Fruit fly (Drosophila melanogaster) whole organism, prepupa: Measurements from ENCODE around the gene alpha-Est8.

Source experiments
- CG10631 ChIP-seq: fragments of 200-800 bp; sonication (Bioruptor generic); optimal IDR thresholded peaks from 2 replicates; lab custom pipeline; 2016; ENCODE audit warnings: missing biosample characterization, missing genetic modification characterization
- CG11762 ChIP-seq: fragments of 200-800 bp; sonication (Bioruptor generic); optimal IDR thresholded peaks from 3 replicates; lab custom pipeline; 2016; ENCODE audit warnings: missing biosample characterization, missing genetic modification characterization; ENCODE audit not compliant: insufficient read depth
- CG11902 ChIP-seq: fragments of 200-800 bp; sonication (Bioruptor generic); optimal IDR thresholded peaks from 3 replicates; lab custom pipeline; 2016; ENCODE audit warnings: missing biosample characterization, missing genetic modification characterization
- CG15336 ChIP-seq: fragments of 200-800 bp; sonication (Bioruptor generic); IDR thresholded peaks from 2 replicates; pipeline ENCODE4 v1.3.6; 2022; ENCODE audit warnings: missing biosample characterization, missing genetic modification characterization
- CG16779 ChIP-seq: fragments of 200-800 bp; sonication (Bioruptor generic); optimal IDR thresholded peaks from 3 replicates; lab custom pipeline; 2017; ENCODE audit warnings: missing biosample characterization, mild to moderate bottlenecking, missing genetic modification characterization
- CG31627 ChIP-seq: fragments of 200-800 bp; sonication (Bioruptor generic); optimal IDR thresholded peaks from 3 replicates; lab custom pipeline; 2016; ENCODE audit warnings: missing biosample characterization, missing genetic modification characterization
- CG32006 ChIP-seq: fragments of 200-800 bp; sonication (Bioruptor generic); optimal IDR thresholded peaks from 3 replicates; lab custom pipeline; 2017; ENCODE audit warnings: missing biosample characterization, mild to moderate bottlenecking, missing genetic modification characterization
- CG3919 ChIP-seq: fragments of 200-800 bp; sonication (Bioruptor generic); optimal IDR thresholded peaks from 3 replicates; lab custom pipeline; 2016; ENCODE audit warnings: missing biosample characterization, missing genetic modification characterization
- CG4318 ChIP-seq: fragments of 200-800 bp; sonication (Bioruptor generic); optimal IDR thresholded peaks from 3 replicates; lab custom pipeline; 2017; ENCODE audit warnings: missing biosample characterization, mild to moderate bottlenecking, missing genetic modification characterization
- CG6163 ChIP-seq: fragments of 200-800 bp; sonication (Bioruptor generic); IDR thresholded peaks from 3 replicates; pipeline ENCODE4 v1.3.6; 2022; ENCODE audit warnings: missing biosample characterization, missing genetic modification characterization
- CG6854 ChIP-seq: fragments of 200-800 bp; sonication (Bioruptor generic); optimal IDR thresholded peaks from 2 replicates; lab custom pipeline; 2017; ENCODE audit warnings: missing biosample characterization, mild to moderate bottlenecking, missing genetic modification characterization
- CG8119 ChIP-seq: fragments of 200-800 bp; sonication (Bioruptor generic); IDR thresholded peaks from 3 replicates; pipeline ENCODE4 v1.3.6; 2022; ENCODE audit warnings: missing biosample characterization, missing genetic modification characterization
- CG8319 ChIP-seq: fragments of 200-800 bp; sonication (Bioruptor generic); optimal IDR thresholded peaks from 3 replicates; lab custom pipeline; 2016; ENCODE audit warnings: missing biosample characterization, missing genetic modification characterization
- CG8632 ChIP-seq: fragments of 200-800 bp; sonication (Bioruptor generic); optimal IDR thresholded peaks from 3 replicates; lab custom pipeline; 2016; ENCODE audit warnings: missing biosample characterization, missing genetic modification characterization
- CG9139 ChIP-seq: fragments of 200-800 bp; sonication (Bioruptor generic); optimal IDR thresholded peaks from 3 replicates; lab custom pipeline; 2017; ENCODE audit warnings: missing biosample characterization, mild to moderate bottlenecking, missing genetic modification characterization
- Eip75B ChIP-seq: fragments of 200-800 bp; sonication (Bioruptor generic); optimal IDR thresholded peaks from 3 replicates; lab custom pipeline; 2016; ENCODE audit warnings: missing biosample characterization, missing genetic modification characterization
- Eip78C ChIP-seq: fragments of 200-800 bp; sonication (Bioruptor generic); peaks from one replicate; lab custom pipeline; 2016; ENCODE audit warnings: missing biosample characterization, missing genetic modification characterization
- Eip93F ChIP-seq: fragments of 200-800 bp; sonication (Bioruptor generic); optimal IDR thresholded peaks from 2 replicates; lab custom pipeline; 2016; ENCODE audit warnings: missing biosample characterization, mild to moderate bottlenecking, missing genetic modification characterization
- Ets21C ChIP-seq: fragments of 200-800 bp; sonication (Bioruptor generic); optimal IDR thresholded peaks from 3 replicates; lab custom pipeline; 2016; ENCODE audit warnings: missing biosample characterization, missing genetic modification characterization
- Ets96B ChIP-seq: fragments of 200-800 bp; optimal IDR thresholded peaks from 2 replicates; lab custom pipeline; 2019; ENCODE audit warnings: missing biosample characterization, mild to moderate bottlenecking, missing genetic modification characterization, moderate library complexity
- Gug ChIP-seq: fragments of 200-800 bp; sonication (Bioruptor generic); IDR thresholded peaks from 2 replicates; pipeline ENCODE4 v1.3.6; 2022; ENCODE audit warnings: missing biosample characterization, missing genetic modification characterization
- Hr38 ChIP-seq: sonication (Bioruptor generic); optimal IDR thresholded peaks from 2 replicates; lab custom pipeline; 2016; ENCODE audit warnings: missing biosample characterization, missing genetic modification characterization
- Hr39 ChIP-seq: fragments of 200-800 bp; sonication (Bioruptor generic); optimal IDR thresholded peaks from 2 replicates; lab custom pipeline; 2016; ENCODE audit warnings: missing biosample characterization, missing genetic modification characterization
- Hr4 ChIP-seq: fragments of 200-800 bp; sonication (Bioruptor generic); optimal IDR thresholded peaks from 3 replicates; lab custom pipeline; 2016; ENCODE audit warnings: missing biosample characterization, missing genetic modification characterization
- Lpt ChIP-seq: fragments of 200-800 bp; sonication (Bioruptor generic); optimal IDR thresholded peaks from 3 replicates; lab custom pipeline; 2016; ENCODE audit warnings: missing biosample characterization, missing genetic modification characterization
- Met ChIP-seq: fragments of 200-800 bp; sonication (Bioruptor generic); optimal IDR thresholded peaks from 3 replicates; lab custom pipeline; 2016; ENCODE audit warnings: missing biosample characterization, missing genetic modification characterization
- OdsH ChIP-seq: fragments of 200-800 bp; sonication (Bioruptor generic); optimal IDR thresholded peaks from 3 replicates; lab custom pipeline; 2016; ENCODE audit warnings: missing biosample characterization, missing genetic modification characterization
- Smox ChIP-seq: fragments of 200-800 bp; sonication (Bioruptor generic); optimal IDR thresholded peaks from 3 replicates; lab custom pipeline; 2016; ENCODE audit warnings: missing biosample characterization, missing genetic modification characterization
- Sox102F ChIP-seq: fragments of 200-800 bp; sonication (Bioruptor generic); optimal IDR thresholded peaks from 2 replicates; lab custom pipeline; 2016; ENCODE audit warnings: missing biosample characterization, mild to moderate bottlenecking, missing genetic modification characterization
- Sox15 ChIP-seq: fragments of 200-800 bp; sonication (Bioruptor generic); optimal IDR thresholded peaks from 3 replicates; lab custom pipeline; 2016; ENCODE audit warnings: missing biosample characterization, missing genetic modification characterization
- cyc ChIP-seq: fragments of 200-800 bp; sonication (Bioruptor generic); optimal IDR thresholded peaks from 3 replicates; lab custom pipeline; 2016; ENCODE audit warnings: missing biosample characterization, missing genetic modification characterization
- dsx ChIP-seq: fragments of 200-800 bp; optimal IDR thresholded peaks from 3 replicates; lab custom pipeline; 2019; ENCODE audit warnings: missing biosample characterization, mild to moderate bottlenecking, missing genetic modification characterization, moderate library complexity; ENCODE audit not compliant: poor library complexity, severe bottlenecking
- eg ChIP-seq: fragments of 200-800 bp; sonication (Bioruptor generic); IDR thresholded peaks from 3 replicates; pipeline ENCODE4 v1.3.6; 2022; ENCODE audit warnings: missing biosample characterization, missing genetic modification characterization
- esn ChIP-seq: fragments of 200-800 bp; sonication (Bioruptor generic); optimal IDR thresholded peaks from 2 replicates; lab custom pipeline; 2016; ENCODE audit warnings: missing biosample characterization, mild to moderate bottlenecking, missing genetic modification characterization, moderate library complexity
- fd59A ChIP-seq: fragments of 200-800 bp; sonication (Bioruptor generic); optimal IDR thresholded peaks from 2 replicates; lab custom pipeline; 2017; ENCODE audit warnings: missing biosample characterization, mild to moderate bottlenecking, missing genetic modification characterization, missing genetic modification reagents
- fd85E ChIP-seq: fragments of 200-800 bp; sonication (Bioruptor generic); optimal IDR thresholded peaks from 3 replicates; lab custom pipeline; 2016; ENCODE audit warnings: missing biosample characterization, missing genetic modification characterization
- lz ChIP-seq: fragments of 200-800 bp; sonication (Bioruptor generic); optimal IDR thresholded peaks from 3 replicates; lab custom pipeline; 2016; ENCODE audit warnings: missing biosample characterization, missing genetic modification characterization
- salr ChIP-seq, 2 experiments: fragments of 200-800 bp; sonication (Bioruptor generic); optimal IDR thresholded peaks; 3 replicates each; lab custom pipeline; 2016 to 2018; ENCODE audit warnings: missing biosample characterization in 2 of 2, missing genetic modification characterization in 2 of 2, mild to moderate bottlenecking in 1 of 2
- spab ChIP-seq: fragments of 200-800 bp; sonication (Bioruptor generic); optimal IDR thresholded peaks from 2 replicates; lab custom pipeline; 2017; ENCODE audit warnings: missing biosample characterization, mild to moderate bottlenecking, missing genetic modification characterization, missing genetic modification reagents
- ss ChIP-seq, 2 experiments: fragments of 200-800 bp; sonication (Bioruptor generic); optimal IDR thresholded peaks; 2 replicates in 1 of 2; 3 replicates in 1 of 2; lab custom pipeline; 2017 to 2018; ENCODE audit warnings: mild to moderate bottlenecking in 2 of 2, missing biosample characterization in 2 of 2, missing genetic modification characterization in 2 of 2, moderate library complexity in 1 of 2
- svp ChIP-seq: fragments of 200-800 bp; sonication (Bioruptor generic); peaks from one replicate; lab custom pipeline; 2016; ENCODE audit warnings: missing biosample characterization, missing genetic modification characterization
- topi ChIP-seq: fragments of 200-800 bp; sonication (Bioruptor generic); optimal IDR thresholded peaks from 3 replicates; lab custom pipeline; 2016; ENCODE audit warnings: missing biosample characterization, missing genetic modification characterization
- vri ChIP-seq: fragments of 200-800 bp; sonication (Bioruptor generic); optimal IDR thresholded peaks from 3 replicates; lab custom pipeline; 2016; ENCODE audit warnings: missing biosample characterization, mild to moderate bottlenecking, missing genetic modification characterization

alpha-Est8 gene

dm6 chr3R:7490884-7491283, 24.6 kb downstream of the alpha-Est8 start (continued):
- peak; percentile 74 for TF ChIP-seq Met (GFP tag; lab: Kevin White, UChicago)
- peak; percentile 59 for TF ChIP-seq CG11902
- TF ChIP-seq fd85E (GFP tag; lab: Kevin White, UChicago), result no peak
- peak; percentile 79 for TF ChIP-seq CG10631 (GFP tag; lab: Kevin White, UChicago)
- peak; percentile 55 for TF ChIP-seq Ets21C (GFP tag; lab: Kevin White, UChicago)
- TF ChIP-seq salr (GFP tag; optimal IDR thresholded peaks at IDR 0.05; lab: Kevin White, UChicago), result peak in 1 of 2 experiments; percentile 87
- peak; percentile 66 for TF ChIP-seq CG8319 (GFP tag; lab: Kevin White, UChicago)
- peak; percentile 26 for TF ChIP-seq vri (GFP tag; lab: Kevin White, UChicago)
- TF ChIP-seq Lpt (GFP tag; lab: Kevin White, UChicago), result peak; percentile 56
- TF ChIP-seq Eip78C (GFP tag; lab: Kevin White, UChicago), result peak; percentile 97
- TF ChIP-seq Sox15, result peak; percentile 71
- peak; percentile 88 for TF ChIP-seq CG4318 (GFP tag; lab: Kevin White, UChicago)
- TF ChIP-seq CG32006 (GFP tag; lab: Kevin White, UChicago), result peak; percentile 95
- TF ChIP-seq CG8119, result peak; percentile 86
- TF ChIP-seq svp (GFP tag; lab: Kevin White, UChicago), result peak; percentile 88
- peak; percentile 78 for TF ChIP-seq CG11762
- peak; percentile 47 for TF ChIP-seq dsx (GFP tag; lab: Kevin White, UChicago)
- peak; percentile 72 for TF ChIP-seq CG31627 (GFP tag; lab: Kevin White, UChicago)
- no peak for TF ChIP-seq Hr38 (GFP tag; lab: Kevin White, UChicago)
- peak; percentile 51 for TF ChIP-seq Eip75B
- peak; percentile 78 for TF ChIP-seq Smox (GFP tag; lab: Kevin White, UChicago)
- peak; percentile 79 for TF ChIP-seq topi (GFP tag; lab: Kevin White, UChicago)
- peak; percentile 83 for TF ChIP-seq CG15336 (GFP tag; lab: Robert Waterston, UW)
- TF ChIP-seq Sox102F (GFP tag; lab: Kevin White, UChicago), result peak; percentile 45
- peak; percentile 46 for TF ChIP-seq spab
- peak; percentile 71 for TF ChIP-seq Gug (GFP tag; lab: Robert Waterston, UW)
- TF ChIP-seq cyc (GFP tag; lab: Kevin White, UChicago), result peak; percentile 61
- peak; percentile 65 for TF ChIP-seq Ets96B (tag; lab: Kevin White, UChicago)
- peak; percentile 15 for TF ChIP-seq CG6854 (GFP tag; lab: Kevin White, UChicago)
- no peak for TF ChIP-seq CG16779 (tag; lab: Kevin White, UChicago)
- TF ChIP-seq lz, result peak; percentile 70
- TF ChIP-seq esn (GFP tag; lab: Kevin White, UChicago), result peak; percentile 88

DNA sequence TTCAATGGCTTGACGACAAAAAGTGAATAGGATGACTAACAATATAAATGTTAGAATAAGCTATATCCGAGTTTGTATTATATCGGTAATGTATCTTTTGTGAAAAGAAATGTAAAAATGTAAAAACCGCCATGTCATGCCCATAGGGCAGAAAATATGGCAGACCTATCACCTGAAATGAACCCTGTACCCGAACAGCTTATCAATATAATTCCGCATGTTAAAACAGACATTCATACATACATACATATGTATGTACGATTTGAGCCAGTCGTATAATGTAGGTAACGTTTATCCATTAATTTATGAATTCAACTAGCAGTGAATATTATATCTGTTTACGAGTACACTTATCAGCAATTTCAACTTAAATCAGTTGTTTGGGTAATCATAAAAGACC, 25.6 kb downstream of the alpha-Est8 start:
- TF ChIP-seq cyc (GFP tag; lab: Kevin White, UChicago), result no peak
- TF ChIP-seq spab, result no peak
- TF ChIP-seq svp (GFP tag; lab: Kevin White, UChicago), result peak; percentile 89
- TF ChIP-seq fd59A (GFP tag; lab: Kevin White, UChicago), result no peak
- TF ChIP-seq eg (GFP tag; lab: Robert Waterston, UW), result no peak
- no peak for TF ChIP-seq Eip75B
- TF ChIP-seq Hr4 (GFP tag; lab: Kevin White, UChicago), result no peak
- TF ChIP-seq ss (GFP tag; optimal IDR thresholded peaks at IDR 0.05; lab: Kevin White, UChicago), result no peak

- TF ChIP-seq OdsH (GFP tag; lab: Kevin White, UChicago) (no peak), svp (GFP tag; lab: Kevin White, UChicago) (no peak), Eip93F (GFP tag; lab: Kevin White, UChicago) (no peak), CG11902 (no peak), CG3919 (no peak), Met (GFP tag; lab: Kevin White, UChicago) (no peak), ss (GFP tag; optimal IDR thresholded peaks at IDR 0.05; lab: Kevin White, UChicago) (no peak), Hr38 (GFP tag; lab: Kevin White, UChicago) (no peak), Hr39 (GFP tag; lab: Kevin White, UChicago) (no peak), dsx (GFP tag; lab: Kevin White, UChicago) (no peak), CG8632 (GFP tag; lab: Kevin White, UChicago) (no peak), lz (no peak), CG10631 (GFP tag; lab: Kevin White, UChicago) (no peak), spab (no peak), Ets21C (GFP tag; lab: Kevin White, UChicago) (no peak), CG9139 (no peak), CG6163 (GFP tag; lab: Robert Waterston, UW) (no peak), CG31627 (GFP tag; lab: Kevin White, UChicago) (no peak), CG6854 (GFP tag; lab: Kevin White, UChicago) (no peak)
- TF ChIP-seq, all 60 proteins: peak for 0
Measured at dm6 chr3R:7475708-7476107, 39.8 kb downstream of the alpha-Est8 start.
